Fruit fly (Drosophila melanogaster): Measurements from ENCODE around the gene baz.

Gene baz

dm6 chrX:17176542-17176941 lies 16.7 kb downstream of the baz start:
- peak; percentile 46 for TF ChIP-seq CG7556 (GFP tag; optimal IDR thresholded peaks at IDR 0.05)
- TF ChIP-seq CG16863 (GFP tag; optimal IDR thresholded peaks at IDR 0.05), result peak; percentile 25
- TF ChIP-seq CG8765 (GFP tag; IDR thresholded peaks at IDR 0.05), result no peak
- no peak for TF ChIP-seq CG15073 (GFP tag; optimal IDR thresholded peaks at IDR 0.05)
- peak; percentile 77 for TF ChIP-seq row (GFP tag; IDR thresholded peaks at IDR 0.05)
- peak; percentile 49 for TF ChIP-seq mam (GFP tag; optimal IDR thresholded peaks at IDR 0.05)
- peak; percentile 44 for TF ChIP-seq Mes4 (GFP tag; optimal IDR thresholded peaks at IDR 0.05)
- peak; percentile 72 for TF ChIP-seq vvl (GFP tag; IDR thresholded peaks at IDR 0.05)
- TF ChIP-seq C15 (GFP tag; IDR thresholded peaks at IDR 0.05), result no peak
- 0 out of 2 replicates have a peak, but pooled peaks have one; percentile 56 for TF ChIP-seq sob (GFP tag; IDR thresholded peaks at IDR 0.05)
- TF ChIP-seq Ptx1 (GFP tag; IDR thresholded peaks at IDR 0.05), result peak; percentile 75
- TF ChIP-seq otp (GFP tag; IDR thresholded peaks at IDR 0.05), result peak; percentile 32; the same call in 1 of the 3 replicates
- TF ChIP-seq CG7963 (GFP tag; IDR thresholded peaks at IDR 0.05; ENCODE audit: partially characterized antibody), result no peak
- peak; percentile 35 for TF ChIP-seq phol (tag; optimal IDR thresholded peaks at IDR 0.05)
- no peak for TF ChIP-seq CG5180 (GFP tag; optimal IDR thresholded peaks at IDR 0.05)
- TF ChIP-seq sc (optimal IDR thresholded peaks at IDR 0.05), result no peak
- no peak for TF ChIP-seq sc (GFP tag; optimal IDR thresholded peaks at IDR 0.05)
- TF ChIP-seq grau (tag; optimal IDR thresholded peaks at IDR 0.05), result peak; percentile 35
- peak; percentile 25 for TF ChIP-seq Abd-B (GFP tag; optimal IDR thresholded peaks at IDR 0.05)
- TF ChIP-seq Dip3 (GFP tag; optimal IDR thresholded peaks at IDR 0.05), result no peak
- peak; percentile 57 for TF ChIP-seq CG14014 (GFP tag; IDR thresholded peaks at IDR 0.05)
- peak; percentile 64 for TF ChIP-seq CG10366 (GFP tag; IDR thresholded peaks at IDR 0.05)
- no peak for TF ChIP-seq jing (GFP tag; optimal IDR thresholded peaks at IDR 0.05)
- TF ChIP-seq CG15011 (GFP tag; optimal IDR thresholded peaks at IDR 0.05), result no peak
- no peak for TF ChIP-seq CG18619 (GFP tag; optimal IDR thresholded peaks at IDR 0.05)
- TF ChIP-seq Fer2 (tag; optimal IDR thresholded peaks at IDR 0.05), result no peak
- no peak for TF ChIP-seq CG2129 (GFP tag; IDR thresholded peaks at IDR 0.05; ENCODE audit: partially characterized antibody)
- TF ChIP-seq dati (GFP tag; IDR thresholded peaks at IDR 0.05), result no peak
- TF ChIP-seq Xrp1 (GFP tag; IDR thresholded peaks at IDR 0.05), result peak; percentile 67; the same call in 1 of the 2 replicates
- peak; percentile 67 for TF ChIP-seq pb (GFP tag; optimal IDR thresholded peaks at IDR 0.05)
- TF ChIP-seq Adf1 (GFP tag; IDR thresholded peaks at IDR 0.05), result no peak
- no peak for TF ChIP-seq CG13775 (GFP tag; optimal IDR thresholded peaks at IDR 0.05)
- TF ChIP-seq Ravus (GFP tag; IDR thresholded peaks at IDR 0.05), result no peak
- no peak for TF ChIP-seq Nf-YB (GFP tag; optimal IDR thresholded peaks at IDR 0.05)
- no peak for TF ChIP-seq abd-A (tag; optimal IDR thresholded peaks at IDR 0.05)
- peak; percentile 71 for TF ChIP-seq Fer1 (GFP tag; optimal IDR thresholded peaks at IDR 0.05)
- peak; percentile 46 for TF ChIP-seq Antp (GFP tag; optimal IDR thresholded peaks at IDR 0.05)
- no peak for TF ChIP-seq CG7928 (GFP tag; optimal IDR thresholded peaks at IDR 0.05)
- TF ChIP-seq Dbx (GFP tag; IDR thresholded peaks at IDR 0.05), result peak; percentile 61; the same call in 2 of the 3 replicates
- peak; percentile 43 for TF ChIP-seq CG15514 (GFP tag; optimal IDR thresholded peaks at IDR 0.05)
- TF ChIP-seq E2f1 (GFP tag; IDR thresholded peaks at IDR 0.05), result peak; percentile 63
- TF ChIP-seq CG9876 (GFP tag; optimal IDR thresholded peaks at IDR 0.05), result no peak
- TF ChIP-seq bowl (GFP tag; IDR thresholded peaks at IDR 0.05), result 0 out of 2 replicates have a peak, but pooled peaks have one; percentile 23
- no peak for TF ChIP-seq CG4707 (GFP tag; optimal IDR thresholded peaks at IDR 0.05)
- TF ChIP-seq disco-r (GFP tag; optimal IDR thresholded peaks at IDR 0.05), result peak; percentile 48
- TF ChIP-seq z (GFP tag; IDR thresholded peaks at IDR 0.05), result no peak
- no peak for TF ChIP-seq maf-S (GFP tag; optimal IDR thresholded peaks at IDR 0.05)
- peak; percentile 27 for TF ChIP-seq CG3281 (GFP tag; optimal IDR thresholded peaks at IDR 0.05)
- TF ChIP-seq Bteb2 (GFP tag; optimal IDR thresholded peaks at IDR 0.05), result peak; percentile 4
- peak; percentile 24 for TF ChIP-seq caup (GFP tag; optimal IDR thresholded peaks at IDR 0.05; ENCODE audit: severe bottlenecking)
- peak; percentile 40; the same call in 1 of the 2 replicates for TF ChIP-seq klu (GFP tag; IDR thresholded peaks at IDR 0.05)
- no peak for TF ChIP-seq Tbp (GFP tag; optimal IDR thresholded peaks at IDR 0.05)

All from whole organism, embryonic.